Worm (Caenorhabditis elegans): ENCODE measurements around the gene F26C11.4.

F26C11.4 gene

DNA sequence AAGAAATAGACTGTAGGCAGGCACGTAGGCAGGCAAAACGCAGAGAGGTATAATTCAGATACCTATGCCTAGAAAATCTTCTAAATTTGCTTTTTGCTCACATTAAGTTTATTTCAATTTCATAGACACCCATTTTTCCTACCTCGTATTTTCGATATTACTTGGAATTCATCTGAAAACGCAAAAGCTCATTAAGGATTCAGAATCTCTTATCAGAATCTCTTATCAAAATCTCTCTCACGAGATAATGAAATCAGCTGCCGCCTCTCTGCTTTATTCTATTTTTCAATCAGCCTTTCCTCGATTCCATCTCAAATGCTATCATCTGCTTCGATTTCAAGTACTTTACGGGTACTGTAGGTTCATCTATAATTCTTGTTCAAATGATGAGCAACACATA, 35.8 kb upstream of the F26C11.4 start:
- TF ChIP-seq ceh-34 (tag; optimal IDR thresholded peaks at IDR 0.05) = no peak

- TF ChIP-seq hlh-6 (tag; optimal IDR thresholded peaks at IDR 0.05) (no peak), mec-3 (tag; optimal IDR thresholded peaks at IDR 0.05; ENCODE audit: borderline replicate concordance) (no peak), ttx-3 (tag; optimal IDR thresholded peaks at IDR 0.05) (no peak), K09A11.1 (tag; optimal IDR thresholded peaks at IDR 0.05; ENCODE audit: insufficient read depth) (no peak), ceh-14 (tag; optimal IDR thresholded peaks at IDR 0.05) (no peak), K02D7.2 (tag; optimal IDR thresholded peaks at IDR 0.05) (no peak), fax-1 (tag; optimal IDR thresholded peaks at IDR 0.05) (no peak), rnt-1 (tag; optimal IDR thresholded peaks at IDR 0.05) (no peak), fkh-6 (tag; optimal IDR thresholded peaks at IDR 0.05) (no peak), ceh-6 (GFP tag; optimal IDR thresholded peaks at IDR 0.05) (no peak), ceh-45 (GFP tag; IDR thresholded peaks at IDR 0.05) (no peak), odd-2 (tag; optimal IDR thresholded peaks at IDR 0.05) (no peak), nhr-11 (tag; optimal IDR thresholded peaks at IDR 0.05) (no peak), ceh-19 (GFP tag; optimal IDR thresholded peaks at IDR 0.05) (no peak), dve-1 (tag; optimal IDR thresholded peaks at IDR 0.05) (no peak), ceh-18 (tag; optimal IDR thresholded peaks at IDR 0.05) (no peak), che-1 (tag; optimal IDR thresholded peaks at IDR 0.05) (no peak), hlh-8 (tag; optimal IDR thresholded peaks at IDR 0.05) (no peak), pha-4 (tag; optimal IDR thresholded peaks at IDR 0.05) (no peak)
These were observed 32.6 kb upstream of the F26C11.4 start for ce11 chrII:9948662-9949061.

ce11 chrII:9943837-9944236, 27.8 kb upstream of the F26C11.4 start, which contains the start of gene flad-1:
TSS of gene flad-1 (plus strand) at chrII:9944137.
- TF ChIP-seq pqm-1 (tag; optimal IDR thresholded peaks at IDR 0.05) (no peak), pax-1 (tag; optimal IDR thresholded peaks at IDR 0.05) (no peak), hlh-8 (tag; optimal IDR thresholded peaks at IDR 0.05) (no peak), dve-1 (tag; optimal IDR thresholded peaks at IDR 0.05) (no peak), elt-2 (tag; optimal IDR thresholded peaks at IDR 0.05) (no peak), ceh-9 (tag; optimal IDR thresholded peaks at IDR 0.05) (no peak), ceh-2 (tag; optimal IDR thresholded peaks at IDR 0.05) (no peak), Y22D7AL.16 (tag; optimal IDR thresholded peaks at IDR 0.05) (no peak), ahr-1 (tag; optimal IDR thresholded peaks at IDR 0.05) (no peak), unc-42 (tag; optimal IDR thresholded peaks at IDR 0.05) (no peak), madf-2 (tag; optimal IDR thresholded peaks at IDR 0.05) (no peak), fkh-6 (tag; optimal IDR thresholded peaks at IDR 0.05) (no peak), pros-1 (tag; optimal IDR thresholded peaks at IDR 0.05) (no peak), mec-3 (tag; optimal IDR thresholded peaks at IDR 0.05; ENCODE audit: borderline replicate concordance) (no peak), nfya-1 (tag; optimal IDR thresholded peaks at IDR 0.05) (no peak), ceh-19 (GFP tag; optimal IDR thresholded peaks at IDR 0.05) (no peak), pat-9 (tag; optimal IDR thresholded peaks at IDR 0.05) (no peak), ceh-45 (GFP tag; IDR thresholded peaks at IDR 0.05) (no peak)

- no peak for TF ChIP-seq mec-3 (tag; optimal IDR thresholded peaks at IDR 0.05; ENCODE audit: borderline replicate concordance)
- TF ChIP-seq unc-55 (GFP tag; optimal IDR thresholded peaks at IDR 0.05) = no peak
- TF ChIP-seq F13H6.1 (tag; optimal IDR thresholded peaks at IDR 0.05) = no peak
- no peak for TF ChIP-seq unc-86 (tag; optimal IDR thresholded peaks at IDR 0.05)
- no peak for TF ChIP-seq sdc-2 (tag; optimal IDR thresholded peaks at IDR 0.05)
- TF ChIP-seq ahr-1 (tag; optimal IDR thresholded peaks at IDR 0.05) = no peak
- no peak for TF ChIP-seq hlh-30 (tag; optimal IDR thresholded peaks at IDR 0.05; ENCODE audit: insufficient read depth)
- no peak for TF ChIP-seq pax-1 (tag; optimal IDR thresholded peaks at IDR 0.05)
- TF ChIP-seq K02D7.2 (tag; optimal IDR thresholded peaks at IDR 0.05) = no peak
- TF ChIP-seq fkh-6 (tag; optimal IDR thresholded peaks at IDR 0.05) = no peak
- no peak for TF ChIP-seq ets-4 (tag; optimal IDR thresholded peaks at IDR 0.05)
- TF ChIP-seq T23F11.4 (GFP tag; optimal IDR thresholded peaks at IDR 0.05) = no peak
- TF ChIP-seq hlh-8 (tag; optimal IDR thresholded peaks at IDR 0.05) = no peak
These were observed 27.2 kb upstream of the F26C11.4 start for ce11 chrII:9943246-9943645.

Data from whole organism, late embryonic.